Fruit fly (Drosophila melanogaster): Measurements from ENCODE around the gene CG5070.

DNA sequence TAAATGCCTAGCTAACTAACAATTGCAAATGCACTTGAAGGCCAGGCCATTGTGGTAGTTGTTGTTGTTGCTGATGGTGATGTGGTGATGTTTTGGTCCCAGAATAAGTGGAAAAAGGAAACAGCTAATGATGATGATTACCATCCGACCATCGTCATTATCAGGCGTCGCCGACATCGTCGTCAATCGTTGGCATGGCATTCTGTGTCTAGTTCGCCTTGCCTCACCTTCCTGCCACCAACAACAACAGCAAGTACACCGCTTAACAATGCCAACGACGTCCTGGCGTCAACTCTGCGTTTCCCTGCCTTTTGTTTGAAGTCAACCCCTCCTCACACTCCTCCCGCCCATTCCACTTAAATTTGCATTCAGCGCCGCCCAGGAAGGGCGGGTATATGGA is 25.3 kb upstream of the CG5070 start:
- no peak for TF ChIP-seq Rel (GFP tag; optimal IDR thresholded peaks at IDR 0.05)
- TF ChIP-seq Rel (tag; optimal IDR thresholded peaks at IDR 0.05): no peak
- no peak for TF ChIP-seq sv (GFP tag; optimal IDR thresholded peaks at IDR 0.05)
- no peak for TF ChIP-seq Hr78 (GFP tag; optimal IDR thresholded peaks at IDR 0.05)

All from whole organism, wandering third instar larva.